Worm (Caenorhabditis elegans): Measurements from ENCODE around the gene F46C3.7.

F46C3.7 gene

DNA sequence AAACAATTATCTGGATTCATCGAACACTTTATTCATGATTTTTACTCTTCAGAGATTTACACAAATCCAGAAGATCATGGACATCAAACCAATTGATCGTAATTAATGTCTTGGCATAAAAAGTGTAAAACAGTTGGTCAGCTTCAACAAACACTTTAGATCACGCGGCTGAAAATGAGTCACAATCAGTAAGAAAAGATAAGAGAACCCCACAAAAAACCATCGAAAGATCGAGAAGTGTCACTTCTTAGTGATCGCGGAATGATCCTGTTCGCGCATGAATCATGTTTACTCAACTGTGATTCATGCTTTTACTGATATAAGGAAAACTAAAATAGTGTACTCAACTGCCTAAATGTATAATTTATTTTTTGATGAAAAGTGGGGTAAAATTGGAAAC lies 30.4 kb upstream of the F46C3.7 start:
- TF ChIP-seq fos-1 (tag; optimal IDR thresholded peaks at IDR 0.05) (peak; percentile 71), nhr-43 (tag; optimal IDR thresholded peaks at IDR 0.05; ENCODE audit: poor library complexity, severe bottlenecking) (no peak), lin-15B (tag; optimal IDR thresholded peaks at IDR 0.05) (no peak), pqm-1 (tag; optimal IDR thresholded peaks at IDR 0.05) (peak; percentile 91), eor-1 (tag; optimal IDR thresholded peaks at IDR 0.05) (no peak), tbx-2 (tag; optimal IDR thresholded peaks at IDR 0.05) (no peak), mml-1 (tag; optimal IDR thresholded peaks at IDR 0.05) (no peak), ceh-16 (tag; optimal IDR thresholded peaks at IDR 0.05) (no peak), nhr-76 (tag; optimal IDR thresholded peaks at IDR 0.05) (no peak), ztf-4 (tag; optimal IDR thresholded peaks at IDR 0.05) (no peak), egl-5 (tag; optimal IDR thresholded peaks at IDR 0.05) (peak; percentile 86), R02D3.7 (tag; optimal IDR thresholded peaks at IDR 0.05) (no peak), nhr-12 (tag; optimal IDR thresholded peaks at IDR 0.05) (no peak), jun-1 (tag; optimal IDR thresholded peaks at IDR 0.05) (peak; percentile 87), pha-4 (tag; optimal IDR thresholded peaks at IDR 0.05) (peak; percentile 78), nfya-1 (tag; optimal IDR thresholded peaks at IDR 0.05; ENCODE audit: insufficient read depth) (peak; percentile 8), elt-2 (tag; optimal IDR thresholded peaks at IDR 0.05) (peak; percentile 78)

DNA sequence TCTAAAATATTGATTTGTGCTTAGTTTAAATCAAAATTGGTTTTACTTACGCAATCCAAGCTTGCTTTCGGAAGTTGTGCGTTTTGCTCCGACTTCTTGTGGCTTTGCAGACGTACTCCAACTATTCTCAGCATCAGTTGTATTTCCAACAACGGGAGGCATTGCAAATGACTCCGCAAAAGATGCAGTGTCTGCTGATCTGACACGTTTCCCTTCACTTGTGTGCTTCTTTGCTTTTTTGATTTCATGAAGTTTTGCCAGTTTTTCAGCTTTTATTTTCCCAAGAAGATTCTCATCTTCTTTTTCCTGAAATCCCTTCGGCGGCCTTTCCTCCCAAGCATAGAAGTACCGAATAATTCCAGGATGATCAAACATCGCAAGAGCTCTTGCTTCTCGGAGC lies 28.2 kb upstream of the F46C3.7 start:
- TF ChIP-seq nhr-77 (tag; optimal IDR thresholded peaks at IDR 0.05) = no peak
- TF ChIP-seq nhr-237 (tag; optimal IDR thresholded peaks at IDR 0.05) = no peak
- TF ChIP-seq ceh-82 (tag; optimal IDR thresholded peaks at IDR 0.05) = no peak
- no peak for TF ChIP-seq nhr-25 (tag; optimal IDR thresholded peaks at IDR 0.05)
- no peak for TF ChIP-seq zag-1 (tag; optimal IDR thresholded peaks at IDR 0.05)
- no peak for TF ChIP-seq lsy-12 (tag; optimal IDR thresholded peaks at IDR 0.05)
- no peak for TF ChIP-seq sea-2 (GFP tag; optimal IDR thresholded peaks at IDR 0.05)
- no peak for TF ChIP-seq nfya-1 (tag; optimal IDR thresholded peaks at IDR 0.05; ENCODE audit: insufficient read depth)
- no peak for TF ChIP-seq nhr-11 (tag; optimal IDR thresholded peaks at IDR 0.05)
- no peak for TF ChIP-seq ceh-9 (tag; optimal IDR thresholded peaks at IDR 0.05)
- no peak for TF ChIP-seq pha-4 (tag; optimal IDR thresholded peaks at IDR 0.05)

DNA sequence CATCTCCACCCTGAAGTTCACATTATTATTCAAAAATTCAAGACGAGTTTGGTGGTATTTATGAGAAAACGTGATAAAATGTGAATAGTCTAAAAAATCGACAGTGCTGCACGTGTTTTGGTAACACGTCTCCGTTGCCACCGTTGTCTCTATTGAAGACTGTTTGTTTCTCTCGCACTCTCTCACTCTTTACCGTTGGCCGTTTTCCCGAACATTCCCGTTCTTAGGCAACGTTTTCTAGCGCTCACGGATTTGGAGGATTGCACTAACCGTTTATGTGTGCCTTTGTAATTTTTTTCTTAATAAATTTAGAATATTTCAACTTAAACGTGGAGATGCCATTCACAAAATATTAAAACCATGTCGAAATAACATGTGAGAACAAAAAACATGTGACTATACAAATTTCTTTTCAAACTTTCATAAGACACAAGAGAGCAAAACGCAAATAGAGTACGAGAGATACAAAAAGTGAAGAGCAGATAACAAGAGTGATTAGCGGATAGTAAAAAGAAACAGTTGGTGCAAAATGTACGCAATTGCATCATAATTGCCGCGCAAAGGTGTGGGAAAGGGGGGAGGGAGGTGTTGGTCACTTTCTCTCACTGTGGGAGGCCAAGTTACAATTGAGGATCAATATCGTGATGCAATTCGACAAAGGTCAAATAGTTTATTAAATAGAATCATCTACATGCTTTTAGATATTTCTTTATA lies 24.8 kb upstream of the F46C3.7 start, which contains the start of gene pek-1:
Gene pek-1, minus strand, starts transcription at position 51 of the 714 bp plus-strand sequence.
- peak; percentile 63 for TF ChIP-seq nhr-23 (tag; optimal IDR thresholded peaks at IDR 0.05)
- TF ChIP-seq pqm-1 (tag; optimal IDR thresholded peaks at IDR 0.05) = peak; percentile 11
- TF ChIP-seq egl-5 (tag; optimal IDR thresholded peaks at IDR 0.05) = peak; percentile 52
- TF ChIP-seq nhr-76 (tag; optimal IDR thresholded peaks at IDR 0.05) = no peak
- peak; percentile 75 for TF ChIP-seq pha-4 (tag; optimal IDR thresholded peaks at IDR 0.05)
- no peak for TF ChIP-seq ztf-11 (tag; optimal IDR thresholded peaks at IDR 0.05)
- peak; percentile 20 for TF ChIP-seq mdl-1 (tag; optimal IDR thresholded peaks at IDR 0.05)
- TF ChIP-seq ztf-4 (tag; optimal IDR thresholded peaks at IDR 0.05) = no peak
- TF ChIP-seq nhr-43 (tag; optimal IDR thresholded peaks at IDR 0.05; ENCODE audit: poor library complexity, severe bottlenecking) = peak; percentile 2
- TF ChIP-seq hmg-11 (tag; optimal IDR thresholded peaks at IDR 0.05) = peak; percentile 25
- no peak for TF ChIP-seq snpc-4 (tag; optimal IDR thresholded peaks at IDR 0.05)
- TF ChIP-seq nfya-1 (tag; optimal IDR thresholded peaks at IDR 0.05; ENCODE audit: insufficient read depth) = peak; percentile 14
- TF ChIP-seq fos-1 (tag; optimal IDR thresholded peaks at IDR 0.05) = no peak
- TF ChIP-seq jun-1 (tag; optimal IDR thresholded peaks at IDR 0.05) = peak; percentile 83
- peak; percentile 72 for TF ChIP-seq elt-2 (tag; optimal IDR thresholded peaks at IDR 0.05)
- TF ChIP-seq skn-1 (tag; optimal IDR thresholded peaks at IDR 0.05) = peak; percentile 2
- TF ChIP-seq nhr-25 (tag; optimal IDR thresholded peaks at IDR 0.05) = peak; percentile 66

DNA sequence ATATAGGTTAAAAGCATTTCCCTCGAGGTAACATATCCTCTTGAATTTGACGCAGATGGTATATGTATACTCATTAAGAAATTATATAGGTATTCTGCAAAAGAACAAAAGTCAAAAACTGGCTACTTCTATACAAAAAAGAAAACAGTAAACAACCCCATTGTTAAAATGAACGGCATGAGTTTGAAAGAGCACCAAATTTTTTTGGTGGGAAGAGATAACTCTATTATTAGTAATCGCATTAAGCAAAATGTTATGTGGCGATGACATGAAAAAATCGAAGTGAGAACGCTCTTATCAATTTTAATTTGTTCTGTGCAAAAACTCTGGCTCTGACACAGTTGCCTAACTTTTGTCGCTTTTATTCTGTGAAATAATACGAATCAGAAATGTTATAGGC lies 21.2 kb upstream of the F46C3.7 start, which contains the start of gene F46C3.2:
Gene F46C3.2, minus strand, starts transcription at position 101 of the 400 bp plus-strand sequence.
- no peak for TF ChIP-seq ceh-9 (tag; optimal IDR thresholded peaks at IDR 0.05)
- TF ChIP-seq jun-1 (tag; optimal IDR thresholded peaks at IDR 0.05) = no peak
- no peak for TF ChIP-seq nfya-1 (tag; optimal IDR thresholded peaks at IDR 0.05; ENCODE audit: insufficient read depth)
- no peak for TF ChIP-seq egl-27 (tag; optimal IDR thresholded peaks at IDR 0.05)
- peak; percentile 10 for TF ChIP-seq pha-4 (tag; optimal IDR thresholded peaks at IDR 0.05)
- no peak for TF ChIP-seq nhr-237 (tag; optimal IDR thresholded peaks at IDR 0.05)
- peak; percentile 24 for TF ChIP-seq elt-2 (tag; optimal IDR thresholded peaks at IDR 0.05)

Data from whole organism, L3 larva.